Worm (Caenorhabditis elegans) whole organism, L4 larva: ENCODE results near the gene pbo-6.

Source experiments
- D1046.2 ChIP-seq: fragments of 200-800 bp; sonication (Bioruptor generic); IDR thresholded peaks from 2 replicates; pipeline ENCODE4 v1.3.6; 2022; ENCODE audit warnings: missing genetic modification characterization, missing compliant biosample characterization
- F26F4.8 ChIP-seq: fragments of 200-800 bp; sonication (Bioruptor generic); conservative IDR thresholded peaks from 2 replicates; pipeline ENCODE4 v1.3.6; 2022; ENCODE audit warnings: missing genetic modification characterization, missing compliant biosample characterization
- Y105C5A.15 ChIP-seq: fragments of 200-800 bp; sonication (Bioruptor generic); IDR thresholded peaks from 2 replicates; pipeline ENCODE4 v1.3.6; 2022; ENCODE audit warnings: missing genetic modification characterization, missing compliant biosample characterization
- Y5F2A.4 ChIP-seq: fragments of 200-800 bp; sonication (Bioruptor generic); optimal IDR thresholded peaks from 2 replicates; lab custom pipeline; 2018; ENCODE audit warnings: mild to moderate bottlenecking, missing genetic modification characterization, missing compliant biosample characterization
- ZK337.2 ChIP-seq: fragments of 200-800 bp; sonication (Bioruptor generic); IDR thresholded peaks from 2 replicates; pipeline ENCODE4 v1.3.6; 2022; ENCODE audit warnings: missing genetic modification reagents, missing genetic modification characterization, missing compliant biosample characterization
- aha-1 ChIP-seq: fragments of 150-350 bp; peaks from one replicate; lab custom pipeline; 2014; ENCODE audit warnings: missing biosample characterization, missing genetic modification characterization
- aly-2 ChIP-seq: sonication (generic microtip); optimal IDR thresholded peaks from 2 replicates; lab custom pipeline; 2018; ENCODE audit warnings: missing biosample characterization, missing genetic modification characterization
- ceh-62 ChIP-seq: sonication (generic microtip); optimal IDR thresholded peaks from 2 replicates; lab custom pipeline; 2017; ENCODE audit warnings: missing biosample characterization, missing genetic modification characterization
- ctbp-1 ChIP-seq: fragments of 200-800 bp; sonication (Bioruptor generic); IDR thresholded peaks from 2 replicates; pipeline ENCODE4 v1.3.6; 2022; ENCODE audit warnings: missing genetic modification reagents, missing genetic modification characterization, missing compliant biosample characterization
- daf-16 ChIP-seq, 3 experiments: sonication (generic microtip); optimal IDR thresholded peaks; 2 replicates each; lab custom pipeline; 2016 to 2017; ENCODE audit warnings: missing genetic modification characterization in 3 of 3, missing genetic modification reagents in 3 of 3, mild to moderate bottlenecking in 2 of 3, missing compliant biosample characterization in 2 of 3, missing biosample characterization in 1 of 3, moderate library complexity in 1 of 3
- daf-19 ChIP-seq: fragments of 200-800 bp; sonication (Bioruptor generic); conservative IDR thresholded peaks from 2 replicates; pipeline ENCODE4 v1.3.6; 2022; ENCODE audit warnings: missing genetic modification characterization, missing compliant biosample characterization
- dmd-6 ChIP-seq: fragments of 200-800 bp; sonication (Bioruptor generic); IDR thresholded peaks from 2 replicates; pipeline ENCODE4 v1.3.6; 2022; ENCODE audit warnings: missing genetic modification reagents, missing genetic modification characterization, missing compliant biosample characterization
- dmd-9 ChIP-seq: fragments of 200-800 bp; sonication (Bioruptor generic); IDR thresholded peaks from 2 replicates; pipeline ENCODE4 v1.3.6; 2022; ENCODE audit warnings: missing genetic modification reagents, missing genetic modification characterization, missing compliant biosample characterization
- dpl-1 ChIP-seq: fragments of 150-350 bp; optimal IDR thresholded peaks from 2 replicates; lab custom pipeline; 2014; ENCODE audit warnings: missing biosample characterization, missing genetic modification reagents, missing genetic modification characterization
- dve-1 ChIP-seq: sonication (generic microtip); optimal IDR thresholded peaks from 2 replicates; lab custom pipeline; 2017; ENCODE audit warnings: antibody characterized with exemption, mild to moderate bottlenecking, missing genetic modification characterization, missing compliant biosample characterization; ENCODE audit not compliant: insufficient read depth
- egl-43 ChIP-seq: fragments of 200-800 bp; sonication (Bioruptor generic); IDR thresholded peaks from 2 replicates; pipeline ENCODE4 v1.3.6; 2022; ENCODE audit warnings: missing genetic modification reagents, missing genetic modification characterization, missing compliant biosample characterization
- hlh-11 ChIP-seq: fragments of 200-800 bp; sonication (Bioruptor generic); optimal IDR thresholded peaks from 2 replicates; lab custom pipeline; 2018; ENCODE audit warnings: mild to moderate bottlenecking, missing genetic modification characterization, missing compliant biosample characterization
- hlh-30 ChIP-seq: sonication (generic microtip); optimal IDR thresholded peaks from 2 replicates; lab custom pipeline; 2017; ENCODE audit warnings: antibody characterized with exemption, mild to moderate bottlenecking, missing genetic modification characterization, missing compliant biosample characterization; ENCODE audit not compliant: insufficient read depth
- jun-1 ChIP-seq: fragments of 150-350 bp; optimal IDR thresholded peaks from 2 replicates; lab custom pipeline; 2014; ENCODE audit warnings: missing biosample characterization, missing genetic modification reagents, missing genetic modification characterization
- lin-13 ChIP-seq: fragments of 150-350 bp; optimal IDR thresholded peaks from 2 replicates; lab custom pipeline; 2014; ENCODE audit warnings: missing biosample characterization, missing genetic modification reagents, missing genetic modification characterization
- lin-38 ChIP-seq: fragments of 200-800 bp; sonication (Bioruptor generic); IDR thresholded peaks from 2 replicates; pipeline ENCODE4 v1.3.6; 2022; ENCODE audit warnings: missing genetic modification reagents, missing genetic modification characterization, missing compliant biosample characterization
- madf-5 ChIP-seq, 2 experiments: fragments of 200-800 bp; sonication (Bioruptor generic); IDR thresholded peaks; 2 replicates each; pipeline ENCODE4 v1.3.6; 2022; ENCODE audit warnings: missing compliant biosample characterization in 2 of 2, missing genetic modification characterization in 2 of 2
- madf-9 ChIP-seq: fragments of 200-800 bp; sonication (Bioruptor generic); conservative IDR thresholded peaks from 2 replicates; pipeline ENCODE4 v1.3.6; 2022; ENCODE audit warnings: missing genetic modification reagents, missing genetic modification characterization, missing compliant biosample characterization
- mdl-1 ChIP-seq, 2 experiments: fragments of 150-350 bp in 1 of 2; sonication (generic microtip) in 1 of 2; optimal IDR thresholded peaks; 2 replicates each; lab custom pipeline; 2014 to 2017; ENCODE audit warnings: missing biosample characterization in 2 of 2, missing genetic modification characterization in 2 of 2
- mep-1 ChIP-seq: fragments of 150-350 bp; sonication (generic microtip); optimal IDR thresholded peaks from 3 replicates; lab custom pipeline; 2014; ENCODE audit warnings: missing biosample characterization, missing genetic modification characterization
- nhr-10 ChIP-seq: fragments of 150-350 bp; optimal IDR thresholded peaks from 2 replicates; lab custom pipeline; 2014; ENCODE audit warnings: missing biosample characterization, missing genetic modification characterization
- nhr-11 ChIP-seq: fragments of 150-350 bp; optimal IDR thresholded peaks from 2 replicates; lab custom pipeline; 2014; ENCODE audit warnings: missing biosample characterization, missing genetic modification characterization
- nhr-28 ChIP-seq: fragments of 150-350 bp; optimal IDR thresholded peaks from 2 replicates; lab custom pipeline; 2014; ENCODE audit warnings: missing biosample characterization, missing genetic modification characterization
- nhr-42 ChIP-seq: fragments of 200-800 bp; sonication (Bioruptor generic); IDR thresholded peaks from 2 replicates; pipeline ENCODE4 v1.3.6; 2022; ENCODE audit warnings: missing genetic modification characterization, missing compliant biosample characterization
- nhr-48 ChIP-seq: sonication (generic microtip); optimal IDR thresholded peaks from 2 replicates; lab custom pipeline; 2016; ENCODE audit warnings: mild to moderate bottlenecking, missing genetic modification characterization, missing compliant biosample characterization
- nhr-6 ChIP-seq: fragments of 150-350 bp; optimal IDR thresholded peaks from 2 replicates; lab custom pipeline; 2014; ENCODE audit warnings: missing biosample characterization, missing genetic modification characterization
- nhr-77 ChIP-seq: fragments of 150-350 bp; optimal IDR thresholded peaks from 2 replicates; lab custom pipeline; 2014; ENCODE audit warnings: missing biosample characterization, missing genetic modification characterization
- php-3 ChIP-seq: fragments of 200-800 bp; sonication (Bioruptor generic); IDR thresholded peaks from 2 replicates; pipeline ENCODE4 v1.3.6; 2022; ENCODE audit warnings: missing genetic modification reagents, missing genetic modification characterization, missing compliant biosample characterization
- pqm-1 ChIP-seq: sonication (generic microtip); optimal IDR thresholded peaks from 2 replicates; lab custom pipeline; 2017; ENCODE audit warnings: missing biosample characterization, missing genetic modification characterization
- rbr-2 ChIP-seq: sonication (generic microtip); optimal IDR thresholded peaks from 2 replicates; lab custom pipeline; 2016; ENCODE audit warnings: missing genotype, missing genetic modification characterization, missing compliant biosample characterization
- set-16 ChIP-seq: fragments of 200-800 bp; sonication (Bioruptor generic); IDR thresholded peaks from 2 replicates; pipeline ENCODE4 v1.3.6; 2022; ENCODE audit warnings: missing genetic modification reagents, missing genetic modification characterization, missing compliant biosample characterization
- skn-1 ChIP-seq: fragments of 150-350 bp; optimal IDR thresholded peaks from 2 replicates; lab custom pipeline; 2014; ENCODE audit warnings: missing biosample characterization, missing genetic modification characterization
- snpc-4 ChIP-seq: fragments of 150-350 bp; optimal IDR thresholded peaks from 2 replicates; lab custom pipeline; 2014; ENCODE audit warnings: missing biosample characterization, missing genetic modification characterization
- spr-3 ChIP-seq: fragments of 200-800 bp; sonication (Bioruptor generic); optimal IDR thresholded peaks from 2 replicates; lab custom pipeline; 2018; ENCODE audit warnings: mild to moderate bottlenecking, missing genetic modification characterization, missing compliant biosample characterization
- tra-1 ChIP-seq: fragments of 200-800 bp; sonication (Bioruptor generic); IDR thresholded peaks from 2 replicates; pipeline ENCODE4 v1.3.6; 2022; ENCODE audit warnings: missing genetic modification reagents, missing genetic modification characterization, missing compliant biosample characterization
- unc-130 ChIP-seq: sonication (generic microtip); optimal IDR thresholded peaks from 2 replicates; lab custom pipeline; 2016; ENCODE audit warnings: missing genetic modification reagents, missing genetic modification characterization, missing compliant biosample characterization
- zag-1 ChIP-seq: fragments of 150-350 bp; optimal IDR thresholded peaks from 2 replicates; lab custom pipeline; 2014; ENCODE audit warnings: missing biosample characterization, missing genetic modification characterization
- zip-11 ChIP-seq: fragments of 200-800 bp; sonication (Bioruptor generic); IDR thresholded peaks from 2 replicates; pipeline ENCODE4 v1.3.6; 2022; ENCODE audit warnings: missing genetic modification characterization, missing compliant biosample characterization

Gene pbo-6

DNA sequence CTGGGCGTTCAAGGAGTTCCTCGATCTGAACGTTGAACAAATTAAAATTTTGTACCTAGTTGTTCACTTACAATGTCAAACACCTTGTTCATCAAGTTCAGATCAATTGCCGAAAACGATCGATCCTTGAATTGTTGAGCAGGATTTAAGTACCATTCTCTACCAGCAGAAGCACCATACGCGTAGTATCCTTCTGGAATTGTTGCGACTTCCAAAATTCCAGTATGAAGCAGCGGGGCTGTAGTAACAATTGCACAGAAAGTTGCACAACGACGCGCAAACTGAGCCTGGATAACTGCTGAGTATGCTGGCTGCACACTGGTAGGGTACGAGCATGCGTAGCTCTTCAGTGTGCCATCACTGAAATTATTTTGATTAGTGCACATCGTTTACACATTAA is 39.6 kb downstream of the pbo-6 start:
- no peak for TF ChIP-seq zip-11 (GFP tag; lab: Robert Waterston, UW)
- peak; percentile 92 for TF ChIP-seq aha-1 (tag; lab: Kevin White, UChicago)
- TF ChIP-seq rbr-2 (tag; lab: Kevin White, UChicago), result no peak
- TF ChIP-seq Y5F2A.4 (GFP tag; lab: Kevin White, UChicago), result no peak

DNA sequence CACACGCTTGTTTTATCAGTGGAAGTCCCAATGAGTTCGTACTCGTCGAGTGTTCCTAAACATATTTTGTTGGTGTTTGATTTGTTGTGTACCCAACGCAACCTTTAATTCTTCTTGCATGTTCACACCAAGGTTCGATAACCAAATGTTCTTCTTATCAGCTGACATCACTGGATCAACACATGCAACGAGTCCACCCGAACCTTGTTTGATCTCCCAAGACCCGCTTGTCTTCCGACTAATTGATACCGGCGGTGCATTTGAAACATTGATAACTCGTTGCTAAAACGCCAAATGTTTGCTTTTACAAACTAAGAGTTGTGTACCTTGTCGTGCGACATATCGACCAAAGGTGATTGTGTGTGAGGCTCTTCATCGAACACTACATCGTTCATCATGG is 42.9 kb downstream of the pbo-6 start:
- TF ChIP-seq nhr-48 (tag; lab: Kevin White, UChicago) (peak; percentile 5), pqm-1 (tag; lab: Kevin White, UChicago) (peak; percentile 84), nhr-77 (tag; lab: Kevin White, UChicago) (peak; percentile 45), mdl-1 (tag; optimal IDR thresholded peaks at IDR 0.05; lab: Kevin White, UChicago) (peak; percentile 33 to 56), daf-19 (no peak), set-16 (GFP tag; lab: Robert Waterston, UW) (no peak), hlh-30 (tag; lab: Kevin White, UChicago) (peak; percentile 51), mep-1 (no peak), tra-1 (no peak), egl-43 (GFP tag; lab: Robert Waterston, UW) (no peak), hlh-11 (tag; lab: Kevin White, UChicago) (peak; percentile 65), daf-16 (GFP tag; optimal IDR thresholded peaks at IDR 0.05; lab: Kevin White, UChicago) (no peak), daf-16 (tag; optimal IDR thresholded peaks at IDR 0.05; lab: Kevin White, UChicago) (peak; percentile 78), nhr-28 (tag; lab: Kevin White, UChicago) (peak; percentile 62), dve-1 (tag; lab: Kevin White, UChicago) (peak; percentile 68), dmd-6 (GFP tag; lab: Robert Waterston, UW) (peak; percentile 69)

DNA sequence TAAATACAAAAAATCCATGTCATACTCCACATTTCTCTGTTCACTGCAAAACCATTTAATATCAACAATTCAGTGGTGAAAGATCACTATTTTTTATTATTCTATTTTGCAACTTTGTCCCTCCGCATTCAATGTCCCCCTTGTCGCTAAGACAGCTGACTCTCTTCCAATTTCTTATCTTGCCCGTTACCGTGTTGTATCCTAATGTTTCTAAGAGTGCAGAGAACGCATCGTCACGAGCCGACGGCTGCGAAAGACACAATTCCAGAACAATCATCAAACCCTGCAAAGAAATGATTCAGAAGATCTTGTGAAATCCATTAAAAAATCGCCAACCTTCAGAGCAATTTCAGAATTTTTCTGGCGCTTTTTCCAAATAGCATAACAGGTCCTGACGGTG is 44.1 kb downstream of the pbo-6 start:
- no peak for TF ChIP-seq unc-130 (GFP tag; lab: Kevin White, UChicago)
- peak; percentile 62 for TF ChIP-seq hlh-11 (tag; lab: Kevin White, UChicago)
- peak; percentile 51 for TF ChIP-seq dve-1 (tag; lab: Kevin White, UChicago)
- TF ChIP-seq hlh-30 (tag; lab: Kevin White, UChicago), result peak; percentile 64
- TF ChIP-seq madf-9 (GFP tag; lab: Robert Waterston, UW), result 0 out of 2 replicates have a peak, but pooled peaks have one; percentile 41
- TF ChIP-seq nhr-28 (tag; lab: Kevin White, UChicago), result peak; percentile 37
- no peak for TF ChIP-seq aha-1 (tag; lab: Kevin White, UChicago)
- TF ChIP-seq nhr-11 (tag; lab: Kevin White, UChicago), result peak; percentile 18
- TF ChIP-seq dmd-6 (GFP tag; lab: Robert Waterston, UW), result peak; percentile 64
- TF ChIP-seq php-3 (GFP tag; lab: Robert Waterston, UW), result 0 out of 2 replicates have a peak, but pooled peaks have one; percentile 16
- no peak for TF ChIP-seq D1046.2 (GFP tag; lab: Robert Waterston, UW)
- peak in 1 of 2 experiments; percentile 19 for TF ChIP-seq daf-16 (GFP tag; optimal IDR thresholded peaks at IDR 0.05; lab: Kevin White, UChicago)
- TF ChIP-seq daf-16 (tag; optimal IDR thresholded peaks at IDR 0.05; lab: Kevin White, UChicago), result peak; percentile 41
- no peak for TF ChIP-seq ctbp-1 (GFP tag; lab: Robert Waterston, UW)

DNA sequence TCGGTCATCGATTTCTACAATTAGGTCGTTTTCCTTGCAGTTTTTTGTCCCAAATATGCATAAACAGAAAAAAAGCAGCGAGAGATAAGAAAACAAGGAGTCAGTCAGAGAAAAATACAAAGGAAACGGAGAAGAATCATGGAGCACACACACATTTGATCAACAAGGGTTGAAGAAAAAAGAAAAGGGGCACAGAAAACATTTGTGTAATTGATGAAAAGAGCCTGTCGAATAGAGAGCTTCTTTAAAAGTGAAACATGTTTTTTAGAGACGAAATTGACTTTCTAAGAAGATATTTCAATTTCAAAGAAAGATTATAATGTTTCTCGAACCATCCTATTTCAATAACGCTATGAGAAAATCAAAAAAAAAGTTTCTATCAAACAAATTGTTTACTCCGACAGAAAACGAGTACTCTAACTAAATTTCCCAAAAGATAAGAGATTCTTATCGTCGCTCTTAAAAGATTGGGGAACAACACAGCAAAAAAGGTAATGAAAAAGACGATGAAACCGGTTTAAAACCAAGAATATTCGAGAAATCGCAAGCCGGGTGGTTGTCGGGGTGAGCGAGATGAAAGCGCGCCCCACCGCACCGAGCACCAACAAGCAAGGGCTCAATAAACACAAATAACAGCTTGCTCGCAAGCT is 45.8 kb downstream of the pbo-6 start, which contains the start of gene tps-1:
Gene tps-1, minus strand, starts transcription at position 14 of the 650 bp plus-strand sequence.
- TF ChIP-seq Y105C5A.15 (GFP tag; lab: Robert Waterston, UW) (no peak), lin-38 (GFP tag; lab: Robert Waterston, UW) (0 out of 2 replicates have a peak, but pooled peaks have one; percentile 19), hlh-11 (tag; lab: Kevin White, UChicago) (peak; percentile 6), madf-5 (GFP tag; IDR thresholded peaks at IDR 0.05; lab: Robert Waterston, UW) (no peak), jun-1 (tag; lab: Kevin White, UChicago) (no peak), pqm-1 (tag; lab: Kevin White, UChicago) (peak; percentile 37), zag-1 (tag; lab: Kevin White, UChicago) (no peak), F26F4.8 (GFP tag; lab: Robert Waterston, UW) (no peak), nhr-42 (GFP tag; lab: Robert Waterston, UW) (no peak), ceh-62 (no peak), snpc-4 (tag; lab: Kevin White, UChicago) (no peak), nhr-6 (tag; lab: Kevin White, UChicago) (peak; percentile 12), spr-3 (GFP tag; lab: Kevin White, UChicago) (no peak), skn-1 (no peak), nhr-77 (tag; lab: Kevin White, UChicago) (no peak), dmd-9 (GFP tag; lab: Robert Waterston, UW) (no peak), nhr-10 (tag; lab: Kevin White, UChicago) (no peak), aly-2 (no peak), lin-13 (no peak), ZK337.2 (GFP tag; lab: Robert Waterston, UW) (no peak), nhr-28 (tag; lab: Kevin White, UChicago) (peak; percentile 38), dpl-1 (GFP tag; lab: Kevin White, UChicago) (no peak), nhr-11 (tag; lab: Kevin White, UChicago) (no peak)
